Worm (Caenorhabditis elegans) whole organism, late embryonic: ENCODE data around the gene B0416.11.

Experiments used
- F13H6.1 ChIP-seq: sonication (generic microtip); optimal IDR thresholded peaks from 2 replicates; lab custom pipeline; 2016; ENCODE audit warnings: missing genetic modification characterization, missing compliant biosample characterization
- lin-11 ChIP-seq: fragments of 200-800 bp; sonication (Bioruptor generic); optimal IDR thresholded peaks from 2 replicates; lab custom pipeline; 2018; ENCODE audit warnings: mild to moderate bottlenecking, missing genetic modification characterization, missing compliant biosample characterization
- npax-4 ChIP-seq: sonication (generic microtip); optimal IDR thresholded peaks from 2 replicates; lab custom pipeline; 2016; ENCODE audit warnings: missing genetic modification characterization, missing compliant biosample characterization
- rnt-1 ChIP-seq: sonication (generic microtip); optimal IDR thresholded peaks from 2 replicates; lab custom pipeline; 2016; ENCODE audit warnings: missing genetic modification characterization, missing compliant biosample characterization
- ttx-3 ChIP-seq: sonication (generic microtip); optimal IDR thresholded peaks from 2 replicates; lab custom pipeline; 2016; ENCODE audit warnings: missing genetic modification reagents, missing genetic modification characterization, missing compliant biosample characterization

DNA sequence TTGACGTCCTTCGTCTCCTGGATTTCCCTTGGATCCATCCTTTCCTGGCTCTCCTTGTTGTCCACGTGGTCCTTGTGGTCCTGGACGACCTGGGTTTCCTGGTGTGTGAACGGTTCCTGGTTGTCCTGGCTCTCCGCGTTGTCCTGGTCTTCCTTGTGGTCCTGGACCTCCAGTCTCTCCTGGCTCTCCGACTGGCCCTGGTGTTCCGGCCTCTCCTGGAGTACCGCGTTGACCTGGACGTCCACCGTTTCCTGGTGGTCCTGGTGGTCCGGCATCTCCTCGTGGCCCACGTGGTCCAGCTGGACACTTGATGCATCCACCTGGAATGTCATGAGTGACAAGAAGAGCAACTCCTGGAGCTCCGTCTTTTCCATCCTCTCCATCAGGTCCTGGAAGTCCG, 49.1 kb downstream of the B0416.11 start:
- no peak for TF ChIP-seq lin-11 (tag; lab: Kevin White, UChicago)
- no peak for TF ChIP-seq ttx-3 (tag; lab: Kevin White, UChicago)
- no peak for TF ChIP-seq npax-4
- no peak for TF ChIP-seq F13H6.1 (tag; lab: Kevin White, UChicago)
- no peak for TF ChIP-seq rnt-1 (tag; lab: Kevin White, UChicago)
